Fruit fly (Drosophila melanogaster) whole organism, embryonic: ENCODE results near the gene unc79.

Experiments used
- Ada2b ChIP-seq: fragments of 200-800 bp; sonication (Bioruptor generic); IDR thresholded peaks from 2 replicates; pipeline ENCODE4 v1.3.6; 2022; ENCODE audit warnings: missing biosample characterization, missing genetic modification characterization
- Atf3 ChIP-seq: fragments of 200-800 bp; sonication (Bioruptor generic); optimal IDR thresholded peaks from 3 replicates; lab custom pipeline; 2016; ENCODE audit warnings: missing biosample characterization, missing genetic modification characterization
- B-H2 ChIP-seq: fragments of 200-800 bp; sonication (Bioruptor generic); optimal IDR thresholded peaks from 2 replicates; lab custom pipeline; 2018; ENCODE audit warnings: missing biosample characterization, mild to moderate bottlenecking, missing genetic modification characterization
- BtbVII ChIP-seq: fragments of 200-800 bp; sonication (Bioruptor generic); optimal IDR thresholded peaks from 3 replicates; lab custom pipeline; 2017; ENCODE audit warnings: missing biosample characterization, mild to moderate bottlenecking, missing genetic modification characterization
- CG10543 ChIP-seq: fragments of 200-800 bp; sonication (Bioruptor generic); optimal IDR thresholded peaks from 3 replicates; lab custom pipeline; 2017; ENCODE audit warnings: missing biosample characterization, mild to moderate bottlenecking, missing genetic modification characterization, moderate library complexity
- CG10979 ChIP-seq: fragments of 200-800 bp; sonication (Bioruptor generic); optimal IDR thresholded peaks from 2 replicates; lab custom pipeline; 2018; ENCODE audit warnings: missing biosample characterization, mild to moderate bottlenecking, missing genetic modification characterization, moderate library complexity
- CG11085 ChIP-seq: fragments of 200-800 bp; sonication (Bioruptor generic); IDR thresholded peaks from 2 replicates; pipeline ENCODE4 v1.3.6; 2022; ENCODE audit warnings: missing biosample characterization, missing genetic modification characterization
- CG12219 ChIP-seq: fragments of 200-800 bp; sonication (Bioruptor generic); optimal IDR thresholded peaks from 3 replicates; lab custom pipeline; 2018; ENCODE audit warnings: missing biosample characterization, mild to moderate bottlenecking, missing genetic modification characterization
- CG14710 ChIP-seq: fragments of 200-800 bp; sonication (Bioruptor generic); optimal IDR thresholded peaks from 3 replicates; lab custom pipeline; 2019; ENCODE audit warnings: missing biosample characterization, mild to moderate bottlenecking, missing genetic modification characterization, moderate library complexity
- CG15479 ChIP-seq: fragments of 200-800 bp; sonication (Bioruptor generic); optimal IDR thresholded peaks from 3 replicates; lab custom pipeline; 2019; ENCODE audit warnings: missing biosample characterization, mild to moderate bottlenecking, missing genetic modification characterization, moderate library complexity
- CG17186 ChIP-seq: fragments of 200-800 bp; sonication (Bioruptor generic); optimal IDR thresholded peaks from 3 replicates; lab custom pipeline; 2017; ENCODE audit warnings: missing biosample characterization, missing genetic modification reagents, missing genetic modification characterization
- CG33213 ChIP-seq: fragments of 200-800 bp; sonication (Bioruptor generic); optimal IDR thresholded peaks from 3 replicates; lab custom pipeline; 2016; ENCODE audit warnings: missing biosample characterization, missing genetic modification characterization
- CG33557 ChIP-seq: fragments of 200-800 bp; sonication (Bioruptor generic); optimal IDR thresholded peaks from 2 replicates; lab custom pipeline; 2019; ENCODE audit warnings: missing biosample characterization, mild to moderate bottlenecking, missing genetic modification characterization, moderate library complexity
- CG4617 ChIP-seq: fragments of 200-800 bp; sonication (Bioruptor generic); optimal IDR thresholded peaks from 3 replicates; lab custom pipeline; 2016; ENCODE audit warnings: missing biosample characterization, missing genetic modification characterization, borderline replicate concordance
- CG5953 ChIP-seq: fragments of 200-800 bp; sonication (Bioruptor generic); IDR thresholded peaks from 2 replicates; pipeline ENCODE4 v1.3.6; 2022; ENCODE audit warnings: missing biosample characterization, missing genetic modification characterization
- CG8281 ChIP-seq: fragments of 200-800 bp; sonication (Bioruptor generic); optimal IDR thresholded peaks from 2 replicates; lab custom pipeline; 2018; ENCODE audit warnings: missing biosample characterization, mild to moderate bottlenecking, missing genetic modification characterization, moderate library complexity
- CG9797 ChIP-seq: fragments of 200-800 bp; sonication (Bioruptor generic); optimal IDR thresholded peaks from 3 replicates; lab custom pipeline; 2018; ENCODE audit warnings: missing biosample characterization, mild to moderate bottlenecking, missing genetic modification characterization
- Dll ChIP-seq: fragments of 200-800 bp; sonication (Bioruptor generic); IDR thresholded peaks from 4 replicates; pipeline ENCODE4 v1.3.6; 2022; ENCODE audit warnings: missing biosample characterization, missing genetic modification characterization; ENCODE audit not compliant: partially characterized antibody
- E2f2 ChIP-seq: fragments of 200-800 bp; sonication (Bioruptor generic); IDR thresholded peaks from 2 replicates; pipeline ENCODE4 v1.3.6; 2022; ENCODE audit warnings: missing biosample characterization, missing genetic modification characterization
- Fer1 ChIP-seq: fragments of 200-800 bp; sonication (Bioruptor generic); optimal IDR thresholded peaks from 2 replicates; lab custom pipeline; 2017; ENCODE audit warnings: missing biosample characterization, mild to moderate bottlenecking, missing genetic modification characterization
- MBD-R2 ChIP-seq: fragments of 200-800 bp; sonication (Bioruptor generic); IDR thresholded peaks from 2 replicates; pipeline ENCODE4 v1.3.6; 2022; ENCODE audit warnings: missing biosample characterization, missing genetic modification characterization
- MESR4 ChIP-seq: fragments of 200-800 bp; sonication (Bioruptor generic); optimal IDR thresholded peaks from 2 replicates; lab custom pipeline; 2018; ENCODE audit warnings: missing biosample characterization, mild to moderate bottlenecking, missing genetic modification characterization, moderate library complexity
- NC2α ChIP-seq: fragments of 200-800 bp; sonication (Bioruptor generic); optimal IDR thresholded peaks from 2 replicates; lab custom pipeline; 2016; ENCODE audit warnings: missing biosample characterization, missing genetic modification characterization
- Nf-YC ChIP-seq: fragments of 200-800 bp; optimal IDR thresholded peaks from 3 replicates; lab custom pipeline; 2019; ENCODE audit warnings: missing biosample characterization, mild to moderate bottlenecking, missing genetic modification characterization, moderate library complexity
- Side ChIP-seq: fragments of 200-800 bp; sonication (Bioruptor generic); optimal IDR thresholded peaks from 2 replicates; lab custom pipeline; 2016; ENCODE audit warnings: missing biosample characterization, missing genetic modification characterization
- Stat92E ChIP-seq, 3 experiments: fragments of >200 bp in 2 of 3; fragments of 200-800 bp in 1 of 3; sonication (Bioruptor generic) in 1 of 3; optimal IDR thresholded peaks; 2 replicates each; lab custom pipeline; 2017 to 2019; ENCODE audit warnings: missing biosample characterization in 3 of 3, missing genetic modification characterization in 3 of 3, mild to moderate bottlenecking in 1 of 3, moderate library complexity in 1 of 3
- amos ChIP-seq: fragments of 200-800 bp; sonication (Bioruptor generic); IDR thresholded peaks from 2 replicates; pipeline ENCODE4 v1.3.6; 2022; ENCODE audit warnings: missing biosample characterization, missing genetic modification characterization; ENCODE audit not compliant: partially characterized antibody
- ato ChIP-seq: fragments of 200-800 bp; sonication (Bioruptor generic); IDR thresholded peaks from 2 replicates; pipeline ENCODE4 v1.3.6; 2022; ENCODE audit warnings: missing biosample characterization, missing genetic modification characterization; ENCODE audit not compliant: partially characterized antibody
- chinmo ChIP-seq: fragments of 200-800 bp; sonication (Bioruptor generic); IDR thresholded peaks from 4 replicates; pipeline ENCODE4 v1.3.6; 2022; ENCODE audit warnings: missing biosample characterization, missing genetic modification characterization; ENCODE audit not compliant: partially characterized antibody
- corto ChIP-seq: fragments of 200-800 bp; sonication (Bioruptor generic); optimal IDR thresholded peaks from 2 replicates; lab custom pipeline; 2016; ENCODE audit warnings: missing biosample characterization, mild to moderate bottlenecking, missing genetic modification characterization, moderate library complexity
- croc ChIP-seq: fragments of 200-800 bp; sonication (Bioruptor generic); conservative IDR thresholded peaks from 3 replicates; pipeline ENCODE4 v1.3.6; 2022; ENCODE audit warnings: missing biosample characterization, missing genetic modification characterization
- ems ChIP-seq: fragments of 200-800 bp; sonication (Bioruptor generic); optimal IDR thresholded peaks from 3 replicates; lab custom pipeline; 2016; ENCODE audit warnings: missing biosample characterization, missing genetic modification characterization
- ewg ChIP-seq: fragments of 200-800 bp; sonication (Bioruptor generic); optimal IDR thresholded peaks from 3 replicates; lab custom pipeline; 2017; ENCODE audit warnings: mild to moderate bottlenecking, missing biosample characterization, missing genetic modification reagents, missing genetic modification characterization
- gce ChIP-seq: fragments of 200-800 bp; sonication (Bioruptor generic); IDR thresholded peaks from 3 replicates; pipeline ENCODE4 v1.3.6; 2022; ENCODE audit warnings: missing biosample characterization, missing genetic modification characterization
- jing ChIP-seq: fragments of 200-800 bp; sonication (Bioruptor generic); optimal IDR thresholded peaks from 2 replicates; lab custom pipeline; 2018; ENCODE audit warnings: missing biosample characterization, mild to moderate bottlenecking, missing genetic modification characterization
- mld ChIP-seq: fragments of 200-800 bp; sonication (Bioruptor generic); IDR thresholded peaks from 3 replicates; pipeline ENCODE4 v1.3.6; 2022; ENCODE audit warnings: missing biosample characterization, missing genetic modification characterization; ENCODE audit not compliant: partially characterized antibody
- nmo ChIP-seq: fragments of 200-800 bp; sonication (Bioruptor generic); optimal IDR thresholded peaks from 2 replicates; lab custom pipeline; 2018; ENCODE audit warnings: missing biosample characterization, mild to moderate bottlenecking, missing genetic modification characterization, moderate library complexity
- pho ChIP-seq: fragments of 200-800 bp; sonication (Bioruptor generic); optimal IDR thresholded peaks from 2 replicates; lab custom pipeline; 2016; ENCODE audit warnings: missing biosample characterization, missing genetic modification characterization
- sd ChIP-seq: fragments of 200-800 bp; sonication (Bioruptor generic); optimal IDR thresholded peaks from 3 replicates; lab custom pipeline; 2018; ENCODE audit warnings: missing biosample characterization, mild to moderate bottlenecking, missing genetic modification characterization, moderate library complexity
- slbo ChIP-seq: fragments of 200-800 bp; sonication (Bioruptor generic); IDR thresholded peaks from 2 replicates; pipeline ENCODE4 v1.3.6; 2022; ENCODE audit warnings: missing biosample characterization, missing genetic modification characterization
- stwl ChIP-seq: fragments of 200-800 bp; sonication (Bioruptor generic); optimal IDR thresholded peaks from 3 replicates; lab custom pipeline; 2018; ENCODE audit warnings: missing biosample characterization, mild to moderate bottlenecking, missing genetic modification characterization, moderate library complexity
- tin ChIP-seq: fragments of 200-800 bp; sonication (Bioruptor generic); optimal IDR thresholded peaks from 3 replicates; lab custom pipeline; 2016; ENCODE audit warnings: missing biosample characterization, missing genetic modification characterization
- tna ChIP-seq: fragments of 200-800 bp; sonication (Bioruptor generic); IDR thresholded peaks from 2 replicates; pipeline ENCODE4 v1.3.6; 2022; ENCODE audit warnings: missing biosample characterization, missing genetic modification characterization; ENCODE audit not compliant: partially characterized antibody
- trem ChIP-seq: fragments of 200-800 bp; optimal IDR thresholded peaks from 3 replicates; lab custom pipeline; 2019; ENCODE audit warnings: missing biosample characterization, mild to moderate bottlenecking, missing genetic modification characterization, moderate library complexity
- tx ChIP-seq: fragments of 200-800 bp; sonication (Bioruptor generic); optimal IDR thresholded peaks from 2 replicates; lab custom pipeline; 2016; ENCODE audit warnings: missing biosample characterization, missing genetic modification characterization
- wor ChIP-seq: fragments of 200-800 bp; sonication (Bioruptor generic); IDR thresholded peaks from 2 replicates; pipeline ENCODE4 v1.3.6; 2022; ENCODE audit warnings: missing biosample characterization, missing genetic modification characterization
- z ChIP-seq: fragments of 200-800 bp; sonication (Bioruptor generic); IDR thresholded peaks from 3 replicates; pipeline ENCODE4 v1.3.6; 2022; ENCODE audit warnings: missing biosample characterization, missing genetic modification characterization
- zfh1 ChIP-seq: fragments of 200-800 bp; sonication (Bioruptor generic); IDR thresholded peaks from 3 replicates; pipeline ENCODE4 v1.3.6; 2022; ENCODE audit warnings: missing biosample characterization, missing genetic modification characterization
- zfh2 ChIP-seq: fragments of 200-800 bp; sonication (Bioruptor generic); optimal IDR thresholded peaks from 2 replicates; lab custom pipeline; 2016; ENCODE audit warnings: missing biosample characterization, missing genetic modification characterization

Gene unc79

dm6 chr3R:19238934-19239333, 7.0 kb downstream of the unc79 start (continued):
- TF ChIP-seq CG10543 (GFP tag; lab: Kevin White, UChicago) (no peak), croc (GFP tag; lab: Robert Waterston, UW) (no peak), Stat92E (GFP tag; optimal IDR thresholded peaks at IDR 0.05; lab: Kevin White, UChicago) (no peak), wor (no peak), CG11085 (GFP tag; lab: Robert Waterston, UW) (no peak), B-H2 (GFP tag; lab: Kevin White, UChicago) (no peak), Fer1 (GFP tag; lab: Kevin White, UChicago) (no peak), Nf-YC (tag; lab: Kevin White, UChicago) (no peak), CG10979 (tag; lab: Kevin White, UChicago) (no peak), CG5953 (no peak), tin (GFP tag; lab: Kevin White, UChicago) (no peak), NC2α (GFP tag; lab: Kevin White, UChicago) (no peak), BtbVII (GFP tag; lab: Kevin White, UChicago) (no peak), ewg (GFP tag; lab: Kevin White, UChicago) (no peak), tx (GFP tag; lab: Kevin White, UChicago) (no peak), tna (0 out of 2 replicates have a peak, but pooled peaks have one; percentile 40), corto (GFP tag; lab: Kevin White, UChicago) (no peak), ato (GFP tag; lab: Robert Waterston, UW) (0 out of 2 replicates have a peak, but pooled peaks have one; percentile 22), CG33557 (GFP tag; lab: Kevin White, UChicago) (no peak), CG12219 (no peak), gce (GFP tag; lab: Robert Waterston, UW) (no peak), CG33213 (GFP tag; lab: Kevin White, UChicago) (no peak), CG15479 (GFP tag; lab: Kevin White, UChicago) (no peak), Side (GFP tag; lab: Kevin White, UChicago) (peak; percentile 22), mld (GFP tag; lab: Robert Waterston, UW) (peak; percentile 65; the same call in 1 of the 3 replicates), zfh2 (GFP tag; lab: Kevin White, UChicago) (no peak), zfh1 (GFP tag; lab: Robert Waterston, UW) (no peak), Atf3 (no peak), amos (GFP tag; lab: Robert Waterston, UW) (peak; percentile 80), ems (GFP tag; lab: Kevin White, UChicago) (no peak)

dm6 chr3R:19229245-19229644, 16.7 kb downstream of the unc79 start, which contains the start of the genes CG5250 and Polr2M:
Gene CG5250 (minus strand): TSS chr3R:19229276.
Gene Polr2M (plus strand): TSS chr3R:19229463.
- TF ChIP-seq CG17186 (GFP tag; lab: Kevin White, UChicago) = peak; percentile 45
- TF ChIP-seq pho = no peak
- peak; percentile 62 for TF ChIP-seq MESR4
- no peak for TF ChIP-seq Ada2b (GFP tag; lab: Robert Waterston, UW)
- peak; percentile 51; the same call in 1 of the 2 replicates for TF ChIP-seq MBD-R2 (GFP tag; lab: Robert Waterston, UW)
- TF ChIP-seq CG4617 (GFP tag; lab: Kevin White, UChicago) = peak; percentile 60
- TF ChIP-seq trem (tag; lab: Kevin White, UChicago) = peak; percentile 41
- peak; percentile 20 for TF ChIP-seq CG14710 (tag; lab: Kevin White, UChicago)
- TF ChIP-seq jing (GFP tag; lab: Kevin White, UChicago) = no peak
- TF ChIP-seq stwl (tag; lab: Kevin White, UChicago) = peak; percentile 58
- no peak for TF ChIP-seq CG8281 (tag; lab: Kevin White, UChicago)
- no peak for TF ChIP-seq nmo (GFP tag; lab: Kevin White, UChicago)
- TF ChIP-seq Dll (GFP tag; lab: Robert Waterston, UW) = peak; percentile 27; the same call in 1 of the 4 replicates
- 0 out of 2 replicates have a peak, but pooled peaks have one; percentile 47 for TF ChIP-seq tna
- TF ChIP-seq slbo = no peak
- TF ChIP-seq E2f2 (GFP tag; lab: Robert Waterston, UW) = peak; percentile 94
- TF ChIP-seq chinmo = 0 out of 4 replicates have a peak, but pooled peaks have one; percentile 22
- peak; percentile 13; the same call in 1 of the 2 replicates for TF ChIP-seq amos (GFP tag; lab: Robert Waterston, UW)
- TF ChIP-seq sd (tag; lab: Kevin White, UChicago) = no peak
- TF ChIP-seq ems (GFP tag; lab: Kevin White, UChicago) = no peak
- TF ChIP-seq CG9797 (GFP tag; lab: Kevin White, UChicago) = peak; percentile 64
- TF ChIP-seq z = 0 out of 3 replicates have a peak, but pooled peaks have one; percentile 23
